Worm (Caenorhabditis elegans) whole organism, L1 larva: ENCODE measurements around the gene aptf-1.

Experiments used
- C04F5.9 ChIP-seq: sonication (generic microtip); optimal IDR thresholded peaks from 2 replicates; lab custom pipeline; 2016; ENCODE audit warnings: missing genetic modification characterization, missing compliant biosample characterization
- F16B12.6 ChIP-seq: fragments of 150-350 bp; optimal IDR thresholded peaks from 2 replicates; lab custom pipeline; 2014; ENCODE audit warnings: missing biosample characterization, missing genetic modification characterization
- aha-1 ChIP-seq: fragments of 150-350 bp; optimal IDR thresholded peaks from 2 replicates; lab custom pipeline; 2014; ENCODE audit warnings: missing biosample characterization, missing genetic modification characterization
- alr-1 ChIP-seq: fragments of 200-800 bp; sonication (Bioruptor generic); optimal IDR thresholded peaks from 2 replicates; lab custom pipeline; 2018; ENCODE audit warnings: borderline replicate concordance, mild to moderate bottlenecking, missing genetic modification characterization, missing compliant biosample characterization
- ceh-63 ChIP-seq: fragments of 200-800 bp; sonication (Bioruptor generic); optimal IDR thresholded peaks from 2 replicates; lab custom pipeline; 2018; ENCODE audit warnings: mild to moderate bottlenecking, missing genetic modification characterization, missing compliant biosample characterization
- ceh-82 ChIP-seq, 3 experiments: fragments of 150-350 bp in 1 of 3; sonication (generic microtip) in 2 of 3; optimal IDR thresholded peaks; 2 replicates each; lab custom pipeline; 2014 to 2017; ENCODE audit warnings: missing biosample characterization in 3 of 3, missing genetic modification characterization in 3 of 3
- ceh-88 ChIP-seq: fragments of 200-800 bp; sonication (Bioruptor generic); IDR thresholded peaks from 2 replicates; pipeline ENCODE4 v1.3.6; 2022; ENCODE audit warnings: missing genetic modification characterization, missing compliant biosample characterization
- ceh-90 ChIP-seq: sonication (generic microtip); optimal IDR thresholded peaks from 2 replicates; lab custom pipeline; 2016; ENCODE audit warnings: missing genetic modification characterization, missing compliant biosample characterization
- ces-1 ChIP-seq: fragments of 150-350 bp; optimal IDR thresholded peaks from 2 replicates; lab custom pipeline; 2014; ENCODE audit warnings: missing biosample characterization, missing genetic modification reagents, missing genetic modification characterization
- efl-1 ChIP-seq, 4 experiments: fragments of 150-350 bp; optimal IDR thresholded peaks in 3 of 4; peaks in 1 of 4; 1 replicate in 1 of 4; 2 replicates in 3 of 4; lab custom pipeline; 2014; ENCODE audit warnings: missing biosample characterization in 2 of 4, missing genetic modification characterization in 2 of 4, missing genetic modification reagents in 2 of 4
- egl-13 ChIP-seq: sonication (generic microtip); optimal IDR thresholded peaks from 2 replicates; lab custom pipeline; 2016; ENCODE audit warnings: missing genotype, missing genetic modification reagents, missing genetic modification characterization, missing compliant biosample characterization
- elt-2 ChIP-seq: sonication (generic microtip); optimal IDR thresholded peaks from 2 replicates; lab custom pipeline; 2016; ENCODE audit warnings: missing genetic modification characterization, mild to moderate bottlenecking, inconsistent platforms, missing compliant biosample characterization, missing genetic modification reagents
- elt-3 ChIP-seq, 6 experiments: fragments of 150-350 bp in 1 of 6; sonication (generic microtip); optimal IDR thresholded peaks; 2 replicates each; lab custom pipeline; 2017 to 2018; ENCODE audit warnings: missing biosample characterization in 6 of 6, missing genetic modification characterization in 6 of 6, inconsistent platforms in 1 of 6
- fkh-10 ChIP-seq: sonication (generic microtip); optimal IDR thresholded peaks from 2 replicates; lab custom pipeline; 2017; ENCODE audit warnings: missing biosample characterization, missing genetic modification reagents, missing genetic modification characterization
- fkh-4 ChIP-seq: sonication (generic microtip); optimal IDR thresholded peaks from 2 replicates; lab custom pipeline; 2016; ENCODE audit warnings: missing compliant biosample characterization, missing genetic modification characterization, borderline replicate concordance
- fkh-8 ChIP-seq: sonication (generic microtip); optimal IDR thresholded peaks from 2 replicates; lab custom pipeline; 2016; ENCODE audit warnings: mild to moderate bottlenecking, missing genetic modification characterization, missing compliant biosample characterization
- fos-1 ChIP-seq: fragments of 150-350 bp; optimal IDR thresholded peaks from 2 replicates; lab custom pipeline; 2014; ENCODE audit warnings: missing biosample characterization, missing genetic modification characterization
- grh-1 ChIP-seq: fragments of 200-800 bp; sonication (Bioruptor generic); IDR thresholded peaks from 2 replicates; pipeline ENCODE4 v1.3.6; 2022; ENCODE audit warnings: missing genetic modification reagents, missing genetic modification characterization, missing compliant biosample characterization
- hlh-4 ChIP-seq: sonication (generic microtip); optimal IDR thresholded peaks from 2 replicates; lab custom pipeline; 2016; ENCODE audit warnings: mild to moderate bottlenecking, missing genetic modification characterization, missing compliant biosample characterization
- hpl-2 ChIP-seq: fragments of 150-350 bp; optimal IDR thresholded peaks from 2 replicates; lab custom pipeline; 2014; ENCODE audit warnings: missing biosample characterization, missing genetic modification reagents, missing genetic modification characterization
- irx-1 ChIP-seq: sonication (generic microtip); optimal IDR thresholded peaks from 2 replicates; lab custom pipeline; 2016; ENCODE audit warnings: missing genetic modification characterization, missing compliant biosample characterization
- isw-1 ChIP-seq: fragments of 200-800 bp; sonication (Bioruptor generic); IDR thresholded peaks from 2 replicates; pipeline ENCODE4 v1.3.6; 2022; ENCODE audit warnings: missing genetic modification characterization, missing compliant biosample characterization
- lin-14 ChIP-seq: fragments of 200-800 bp; sonication (Bioruptor generic); optimal IDR thresholded peaks from 2 replicates; lab custom pipeline; 2018; ENCODE audit warnings: mild to moderate bottlenecking, missing genetic modification characterization, moderate library complexity, missing compliant biosample characterization
- lin-15B ChIP-seq: fragments of 150-350 bp; sonication (generic microtip); optimal IDR thresholded peaks from 3 replicates; lab custom pipeline; 2014; ENCODE audit warnings: missing biosample characterization, missing genetic modification characterization
- lin-35 ChIP-seq, 2 experiments: fragments of 150-350 bp; optimal IDR thresholded peaks; 2 replicates each; lab custom pipeline; 2014; ENCODE audit warnings: missing biosample characterization in 2 of 2, missing genetic modification characterization in 2 of 2, missing genetic modification reagents in 2 of 2
- lin-39 ChIP-seq: fragments of 150-350 bp; optimal IDR thresholded peaks from 2 replicates; lab custom pipeline; 2014; ENCODE audit warnings: missing biosample characterization, missing genetic modification reagents, missing genetic modification characterization
- lir-3 ChIP-seq: sonication (generic microtip); optimal IDR thresholded peaks from 2 replicates; lab custom pipeline; 2016; ENCODE audit warnings: mild to moderate bottlenecking, missing genetic modification characterization, moderate library complexity, missing compliant biosample characterization; ENCODE audit not compliant: poor library complexity
- lsy-2 ChIP-seq, 2 experiments: fragments of 150-350 bp; optimal IDR thresholded peaks; 2 replicates each; lab custom pipeline; 2014; ENCODE audit warnings: missing biosample characterization in 2 of 2, missing genetic modification characterization in 2 of 2
- mef-2 ChIP-seq: fragments of 150-350 bp; optimal IDR thresholded peaks from 2 replicates; lab custom pipeline; 2014; ENCODE audit warnings: missing biosample characterization, missing genetic modification characterization
- mep-1 ChIP-seq: fragments of 150-350 bp; optimal IDR thresholded peaks from 2 replicates; lab custom pipeline; 2014; ENCODE audit warnings: missing biosample characterization, missing genetic modification characterization
- nhr-19 ChIP-seq: fragments of 200-800 bp; sonication (Bioruptor generic); conservative IDR thresholded peaks from 2 replicates; pipeline ENCODE4 v1.3.6; 2022; ENCODE audit warnings: missing genetic modification characterization, missing compliant biosample characterization
- nhr-20 ChIP-seq: sonication (generic microtip); optimal IDR thresholded peaks from 2 replicates; lab custom pipeline; 2016; ENCODE audit warnings: mild to moderate bottlenecking, missing genetic modification characterization, missing compliant biosample characterization
- nhr-28 ChIP-seq: fragments of 150-350 bp; optimal IDR thresholded peaks from 2 replicates; lab custom pipeline; 2014; ENCODE audit warnings: missing biosample characterization, missing genetic modification characterization
- nhr-71 ChIP-seq: sonication (generic microtip); optimal IDR thresholded peaks from 2 replicates; lab custom pipeline; 2016; ENCODE audit warnings: mild to moderate bottlenecking, missing genetic modification characterization, moderate library complexity, missing compliant biosample characterization
- nhr-76 ChIP-seq: sonication (generic microtip); optimal IDR thresholded peaks from 2 replicates; lab custom pipeline; 2017; ENCODE audit warnings: missing biosample characterization, missing genetic modification characterization
- nhr-84 ChIP-seq: sonication (generic microtip); optimal IDR thresholded peaks from 2 replicates; lab custom pipeline; 2017; ENCODE audit warnings: missing biosample characterization, missing genetic modification characterization
- nhr-90 ChIP-seq: sonication (generic microtip); optimal IDR thresholded peaks from 2 replicates; lab custom pipeline; 2016; ENCODE audit warnings: mild to moderate bottlenecking, missing genetic modification characterization, missing compliant biosample characterization; ENCODE audit not compliant: poor library complexity
- rnt-1 ChIP-seq: sonication (generic microtip); optimal IDR thresholded peaks from 2 replicates; lab custom pipeline; 2016; ENCODE audit warnings: mild to moderate bottlenecking, missing genetic modification characterization, moderate library complexity, missing compliant biosample characterization
- skn-1 ChIP-seq: fragments of 150-350 bp; optimal IDR thresholded peaks from 2 replicates; lab custom pipeline; 2014; ENCODE audit warnings: missing biosample characterization, missing genetic modification characterization
- snpc-4 ChIP-seq: fragments of 150-350 bp; optimal IDR thresholded peaks from 2 replicates; lab custom pipeline; 2014; ENCODE audit warnings: missing biosample characterization, missing genetic modification characterization
- sox-4 ChIP-seq: sonication (generic microtip); optimal IDR thresholded peaks from 2 replicates; lab custom pipeline; 2016; ENCODE audit warnings: missing genetic modification characterization, missing compliant biosample characterization
- swsn-7 ChIP-seq: sonication (generic microtip); optimal IDR thresholded peaks from 2 replicates; lab custom pipeline; 2016; ENCODE audit warnings: missing genetic modification characterization, missing compliant biosample characterization
- tlp-1 ChIP-seq: fragments of 150-350 bp; optimal IDR thresholded peaks from 2 replicates; lab custom pipeline; 2014; ENCODE audit warnings: missing biosample characterization, missing genetic modification characterization
- unc-130 ChIP-seq: fragments of 150-350 bp; optimal IDR thresholded peaks from 2 replicates; lab custom pipeline; 2017; ENCODE audit warnings: missing biosample characterization, missing genetic modification characterization, inconsistent platforms
- unc-62 ChIP-seq: fragments of 150-350 bp; optimal IDR thresholded peaks from 2 replicates; lab custom pipeline; 2014; ENCODE audit warnings: missing biosample characterization, missing genetic modification reagents, missing genetic modification characterization
- vab-15 ChIP-seq: sonication (generic microtip); optimal IDR thresholded peaks from 2 replicates; lab custom pipeline; 2017; ENCODE audit warnings: missing genotype, mild to moderate bottlenecking, missing genetic modification characterization, missing compliant biosample characterization
- zip-4 ChIP-seq: fragments of 200-800 bp; sonication (Bioruptor generic); optimal IDR thresholded peaks from 2 replicates; lab custom pipeline; 2018; ENCODE audit warnings: mild to moderate bottlenecking, missing genetic modification characterization, moderate library complexity, missing compliant biosample characterization
- ztf-4 ChIP-seq: fragments of 150-350 bp; optimal IDR thresholded peaks from 2 replicates; lab custom pipeline; 2014; ENCODE audit warnings: missing biosample characterization, missing genetic modification characterization

Gene aptf-1

ce11 chrII:6482762-6483161 lies 28.0 kb downstream of the aptf-1 start:
- peak; percentile 65 for TF ChIP-seq lin-14 (GFP tag; lab: Kevin White, UChicago)
- no peak for TF ChIP-seq efl-1 (optimal IDR thresholded peaks at IDR 0.05; lab: Kevin White, UChicago)
- peak in 1 of 2 experiments; percentile 81 for TF ChIP-seq efl-1 (GFP tag; optimal IDR thresholded peaks at IDR 0.05 in 1 of 2; lab: Kevin White, UChicago)
- TF ChIP-seq unc-130 (tag; lab: Kevin White, UChicago) = peak; percentile 19
- peak; percentile 67 for TF ChIP-seq rnt-1
- no peak for TF ChIP-seq C04F5.9
- peak; percentile 21 for TF ChIP-seq nhr-71 (tag; lab: Kevin White, UChicago)
- TF ChIP-seq tlp-1 (tag; lab: Kevin White, UChicago) = no peak

- TF ChIP-seq sox-4 = no peak
- TF ChIP-seq mep-1 (tag; lab: Kevin White, UChicago) = no peak
- no peak for TF ChIP-seq nhr-76 (tag; lab: Kevin White, UChicago)
- no peak for TF ChIP-seq snpc-4 (tag; lab: Kevin White, UChicago)
- TF ChIP-seq lir-3 = no peak
- no peak for TF ChIP-seq nhr-19 (GFP tag; lab: Robert Waterston, UW)
- TF ChIP-seq ceh-82 (tag; optimal IDR thresholded peaks at IDR 0.05; lab: Kevin White, UChicago) = no peak
- no peak for TF ChIP-seq lin-15B
- TF ChIP-seq zip-4 (GFP tag; lab: Kevin White, UChicago) = no peak
Observed at ce11 chrII:6484876-6485526, 30.2 kb downstream of the aptf-1 start, which contains the start of the genes lido-16 and plpp-1.2. Gene lido-16, minus strand, starts transcription at chrII:6484976. Gene plpp-1.2, plus strand, starts transcription at chrII:6485476.

DNA sequence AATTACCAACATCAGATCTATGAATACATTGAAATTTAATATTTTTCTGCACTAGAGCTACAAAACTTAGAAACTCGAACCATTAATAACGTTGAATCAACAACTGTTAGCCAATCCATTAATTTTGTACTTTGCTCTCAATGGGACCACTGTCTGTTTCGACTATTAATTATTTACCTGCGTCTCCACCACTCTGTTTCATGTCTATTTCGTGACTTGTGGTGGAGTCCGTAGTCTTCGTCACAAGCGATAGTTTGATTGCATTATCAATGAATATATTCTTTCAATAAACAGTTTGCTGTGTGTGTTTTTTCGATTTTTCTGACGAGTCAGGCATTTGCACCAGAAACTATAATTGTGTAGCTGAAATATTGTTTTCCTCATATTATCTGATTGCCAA lies 31.6 kb downstream of the aptf-1 start:
- no peak for TF ChIP-seq irx-1 (tag; lab: Kevin White, UChicago)
- no peak for TF ChIP-seq fkh-4 (tag; lab: Kevin White, UChicago)
- no peak for TF ChIP-seq ztf-4 (tag; lab: Kevin White, UChicago)
- TF ChIP-seq nhr-90 (tag; lab: Kevin White, UChicago) = no peak
- TF ChIP-seq fkh-8 = no peak
- TF ChIP-seq grh-1 (GFP tag; lab: Robert Waterston, UW) = no peak
- peak; percentile 2 for TF ChIP-seq elt-2 (tag; lab: Kevin White, UChicago)
- TF ChIP-seq ceh-82 (tag; optimal IDR thresholded peaks at IDR 0.05; lab: Kevin White, UChicago) = no peak
- no peak for TF ChIP-seq nhr-84
- peak; percentile 41 for TF ChIP-seq nhr-20 (tag; lab: Kevin White, UChicago)
- no peak for TF ChIP-seq hpl-2 (GFP tag; lab: Kevin White, UChicago)
- TF ChIP-seq nhr-76 (tag; lab: Kevin White, UChicago) = no peak
- no peak for TF ChIP-seq alr-1 (tag; lab: Kevin White, UChicago)
- no peak for TF ChIP-seq elt-3 (tag; optimal IDR thresholded peaks at IDR 0.05; lab: Kevin White, UChicago)
- TF ChIP-seq ceh-63 (GFP tag; lab: Kevin White, UChicago) = no peak
- TF ChIP-seq hlh-4 (tag; lab: Kevin White, UChicago) = no peak
- no peak for TF ChIP-seq ceh-90
- no peak for TF ChIP-seq F16B12.6 (tag; lab: Kevin White, UChicago)
- peak; percentile 59 for TF ChIP-seq lin-39 (tag; lab: Kevin White, UChicago)
- TF ChIP-seq lsy-2 (tag; optimal IDR thresholded peaks at IDR 0.05; lab: Kevin White, UChicago) = peak; percentile 36 to 40
- no peak for TF ChIP-seq aha-1 (tag; lab: Kevin White, UChicago)
- TF ChIP-seq vab-15 = peak; percentile 37
- no peak for TF ChIP-seq skn-1
- TF ChIP-seq ceh-88 (GFP tag; lab: Robert Waterston, UW) = no peak
- peak in 1 of 2 experiments; percentile 2 for TF ChIP-seq lin-35 (GFP tag; optimal IDR thresholded peaks at IDR 0.05; lab: Kevin White, UChicago)
- TF ChIP-seq C04F5.9 = no peak
- TF ChIP-seq isw-1 (GFP tag; lab: Robert Waterston, UW) = no peak
- TF ChIP-seq mef-2 (tag; lab: Kevin White, UChicago) = no peak
- TF ChIP-seq zip-4 (GFP tag; lab: Kevin White, UChicago) = no peak
- no peak for TF ChIP-seq egl-13 (tag; lab: Kevin White, UChicago)
- TF ChIP-seq nhr-28 = no peak
- TF ChIP-seq fkh-10 (GFP tag; lab: Kevin White, UChicago) = no peak
- no peak for TF ChIP-seq swsn-7
- peak; percentile 48 for TF ChIP-seq lin-14 (GFP tag; lab: Kevin White, UChicago)
- TF ChIP-seq ces-1 (GFP tag; lab: Kevin White, UChicago) = no peak
- no peak for TF ChIP-seq fos-1 (tag; lab: Kevin White, UChicago)
- TF ChIP-seq lin-15B = no peak
- TF ChIP-seq unc-62 = no peak
